Worm (Caenorhabditis elegans): ENCODE data around the gene fbxa-214.

DNA sequence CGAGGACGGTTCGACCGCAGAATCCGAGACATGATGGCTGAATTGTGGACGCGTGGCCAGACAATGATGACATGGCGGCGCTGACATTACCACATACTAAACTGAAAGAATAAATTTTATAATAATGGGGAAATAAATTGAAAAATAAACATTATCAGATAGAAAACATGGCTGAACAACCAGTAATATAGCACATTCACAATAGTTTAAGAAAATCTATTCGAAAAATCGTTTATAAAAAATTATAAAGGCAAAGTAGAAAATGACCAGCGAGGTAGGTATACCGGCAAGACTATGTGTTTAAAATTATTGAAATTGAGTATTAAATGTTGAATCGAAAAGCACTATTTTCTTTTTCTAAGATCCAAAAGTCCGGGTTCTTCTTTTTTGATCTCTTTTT is 18.7 kb downstream of the fbxa-214 start, which contains the start of gene jamp-1:
- TF ChIP-seq flt-1 (GFP tag; IDR thresholded peaks at IDR 0.05): no peak
- TF ChIP-seq cog-1 (tag; optimal IDR thresholded peaks at IDR 0.05): no peak
- no peak for TF ChIP-seq T22C8.4 (GFP tag; IDR thresholded peaks at IDR 0.05)
